Worm (Caenorhabditis elegans): Measurements from ENCODE around the gene R144.3.
"Not testable (repeated sequence)": the region's sequence is repeated elsewhere in the genome, so short reads cannot be mapped to it uniquely, and the experiment has no call there.

ce11 chrIII:5055709-5056108, 33.9 kb downstream of the R144.3 start, which contains the start of gene C45G9.9:
- TF ChIP-seq tab-1 (GFP tag; IDR thresholded peaks at IDR 0.05); ztf-23 (GFP tag; IDR thresholded peaks at IDR 0.05); klf-2 (GFP tag; conservative IDR thresholded peaks at IDR 0.05); flt-1 (GFP tag; IDR thresholded peaks at IDR 0.05); ref-1 (GFP tag; conservative IDR thresholded peaks at IDR 0.05); cog-1 (tag; optimal IDR thresholded peaks at IDR 0.05): not testable (repeated sequence)

All from whole organism, midembryonic.